Worm (Caenorhabditis elegans) whole organism, L2 larva: ENCODE data around the gene msp-19.
"Not testable (repeated sequence)": the region's sequence is repeated elsewhere in the genome, so short reads cannot be mapped to it uniquely, and the experiment has no call there.

Experiments
- C34F6.9 ChIP-seq: fragments of 150-350 bp; optimal IDR thresholded peaks from 2 replicates; lab custom pipeline; 2014; ENCODE audit warnings: missing biosample characterization, missing genetic modification characterization
- alr-1 ChIP-seq: fragments of 150-350 bp; optimal IDR thresholded peaks from 2 replicates; lab custom pipeline; 2014; ENCODE audit warnings: missing biosample characterization, missing genetic modification characterization
- aly-2 ChIP-seq: fragments of 150-350 bp; optimal IDR thresholded peaks from 2 replicates; lab custom pipeline; 2014; ENCODE audit warnings: missing biosample characterization, missing genetic modification characterization
- lin-13 ChIP-seq: fragments of 150-350 bp; optimal IDR thresholded peaks from 2 replicates; lab custom pipeline; 2014; ENCODE audit warnings: missing biosample characterization, missing genetic modification reagents, missing genetic modification characterization
- mbf-1 ChIP-seq: sonication (generic microtip); optimal IDR thresholded peaks from 2 replicates; lab custom pipeline; 2017; ENCODE audit warnings: missing biosample characterization, missing genetic modification characterization
- nhr-21 ChIP-seq: fragments of 150-350 bp; optimal IDR thresholded peaks from 2 replicates; lab custom pipeline; 2014; ENCODE audit warnings: missing biosample characterization, missing genetic modification characterization
- nhr-237 ChIP-seq: fragments of 150-350 bp; optimal IDR thresholded peaks from 2 replicates; lab custom pipeline; 2014; ENCODE audit warnings: missing biosample characterization, missing genetic modification characterization
- nhr-25 ChIP-seq: fragments of 150-350 bp; sonication (generic microtip); optimal IDR thresholded peaks from 3 replicates; lab custom pipeline; 2014; ENCODE audit warnings: missing biosample characterization, missing genetic modification characterization
- snpc-4 ChIP-seq: fragments of 150-350 bp; optimal IDR thresholded peaks from 2 replicates; lab custom pipeline; 2014; ENCODE audit warnings: missing biosample characterization, missing genetic modification characterization
- unc-39 ChIP-seq: fragments of 150-350 bp; optimal IDR thresholded peaks from 2 replicates; lab custom pipeline; 2014; ENCODE audit warnings: missing biosample characterization, missing genetic modification characterization
- unc-62 ChIP-seq: fragments of 150-350 bp; optimal IDR thresholded peaks from 2 replicates; lab custom pipeline; 2014; ENCODE audit warnings: missing biosample characterization, missing genetic modification reagents, missing genetic modification characterization
- ztf-11 ChIP-seq: sonication (generic microtip); optimal IDR thresholded peaks from 2 replicates; lab custom pipeline; 2017; ENCODE audit warnings: missing biosample characterization, missing genetic modification characterization

DNA sequence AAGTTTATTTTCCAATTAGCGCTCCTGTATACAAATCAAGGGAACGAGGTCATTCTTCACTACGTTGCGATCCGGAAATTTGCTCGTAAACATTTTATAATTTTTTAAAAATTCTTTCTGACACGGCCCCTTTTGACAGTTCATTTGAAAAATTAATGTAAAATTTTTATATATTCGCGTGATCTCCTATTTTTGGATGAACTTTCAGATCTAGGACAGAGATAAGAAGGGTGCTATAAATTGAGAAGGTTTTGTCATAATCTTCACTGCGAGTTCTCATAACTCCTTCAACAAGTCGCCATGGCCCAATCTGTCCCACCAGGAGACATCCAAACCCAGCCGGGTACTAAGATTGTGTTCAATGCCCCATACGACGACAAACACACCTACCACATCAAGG, at the start of gene msp-19:
- not testable (repeated sequence) for TF ChIP-seq C34F6.9 (tag; lab: Kevin White, UChicago); snpc-4 (tag; lab: Kevin White, UChicago); nhr-21; nhr-25 (tag; lab: Kevin White, UChicago); ztf-11 (tag; lab: Kevin White, UChicago); alr-1 (tag; lab: Kevin White, UChicago); unc-62 (GFP tag; lab: Kevin White, UChicago); nhr-237 (tag; lab: Kevin White, UChicago); lin-13; unc-39 (tag; lab: Kevin White, UChicago); aly-2 (tag; lab: Kevin White, UChicago); mbf-1 (tag; lab: Kevin White, UChicago)
